Worm (Caenorhabditis elegans): ENCODE measurements around the gene Y56A3A.31.

Y56A3A.31 gene

DNA sequence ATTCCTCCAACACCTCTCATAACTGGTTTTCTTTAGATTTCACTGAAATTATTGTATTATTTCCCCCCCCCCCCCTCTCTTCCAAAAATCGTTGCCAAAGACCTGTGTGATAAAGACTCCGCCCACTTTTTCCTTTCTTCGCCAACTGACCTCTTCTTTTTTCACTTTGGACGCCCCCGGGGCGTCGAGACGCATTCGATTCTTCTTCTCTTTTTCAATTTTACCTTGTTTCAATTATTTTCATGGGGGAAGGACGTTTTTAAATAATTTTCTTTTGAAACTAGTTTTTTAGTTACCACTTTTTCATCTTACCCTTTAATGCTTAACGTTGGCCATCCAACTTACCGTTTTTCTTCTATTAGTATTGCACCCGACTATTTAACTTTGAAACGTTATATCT lies 43.7 kb downstream of the Y56A3A.31 start:
- TF ChIP-seq hmg-4 (GFP tag; optimal IDR thresholded peaks at IDR 0.05) (no peak), sea-1 (GFP tag; conservative IDR thresholded peaks at IDR 0.05) (no peak), ama-1 (optimal IDR thresholded peaks at IDR 0.05) (no peak), F13C5.2 (tag; optimal IDR thresholded peaks at IDR 0.05) (no peak), scrt-1 (GFP tag; IDR thresholded peaks at IDR 0.05) (no peak), tbx-37 (GFP tag; conservative IDR thresholded peaks at IDR 0.05) (no peak), hmbx-1 (tag; optimal IDR thresholded peaks at IDR 0.05) (no peak), flt-1 (GFP tag; IDR thresholded peaks at IDR 0.05) (no peak)

DNA sequence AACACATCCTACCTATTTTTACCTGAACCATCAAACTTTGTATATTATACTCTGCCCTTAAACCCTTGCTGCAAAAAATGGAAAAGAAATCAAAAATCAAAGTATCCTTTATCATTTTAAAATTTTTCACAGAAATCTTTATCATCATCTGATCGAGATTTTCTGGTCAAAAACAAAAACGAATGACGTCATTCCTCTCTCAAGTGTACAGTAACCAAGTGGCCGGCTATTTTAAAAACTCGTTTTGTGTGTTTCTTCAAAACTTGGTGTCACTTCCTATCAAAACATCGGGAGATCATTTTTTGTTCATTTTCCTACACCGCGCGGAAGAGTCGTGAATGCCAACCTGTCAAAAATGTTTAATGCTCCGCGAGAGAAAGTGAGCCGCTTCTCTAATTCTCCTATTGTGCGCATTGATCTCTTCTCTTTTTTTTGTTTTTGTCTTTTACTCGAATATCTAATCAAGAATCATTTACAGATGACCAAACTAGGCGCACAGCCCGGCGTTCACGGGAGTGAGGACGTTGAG lies 45.9 kb downstream of the Y56A3A.31 start, which contains the start of gene brp-1:
brp-1 (plus strand) TSS at position 479 of the 529 bp plus-strand sequence.
- TF ChIP-seq hmg-4 (GFP tag; optimal IDR thresholded peaks at IDR 0.05), result no peak

DNA sequence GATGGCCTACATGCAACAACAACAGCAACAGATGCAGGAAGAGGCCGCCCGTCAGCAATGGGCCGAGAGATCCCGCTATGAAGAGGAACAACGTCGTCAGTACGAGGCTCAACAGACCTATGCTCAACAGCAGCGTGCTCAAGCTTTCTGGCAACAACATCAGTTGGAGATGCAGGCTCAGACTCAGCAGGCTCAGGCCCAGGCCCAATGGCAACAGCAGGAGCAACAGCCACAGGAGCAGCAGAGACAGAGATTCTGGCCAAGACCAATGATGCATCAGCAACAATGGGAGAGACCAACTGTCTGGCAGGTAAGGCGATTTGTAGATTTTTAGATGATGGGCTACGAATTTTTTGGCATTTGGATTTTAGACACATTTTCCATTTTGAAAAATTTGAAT lies 48.0 kb downstream of the Y56A3A.31 start:
- TF ChIP-seq ceh-13 (GFP tag; optimal IDR thresholded peaks at IDR 0.05) (no peak), sea-1 (GFP tag; conservative IDR thresholded peaks at IDR 0.05) (no peak), hnd-1 (tag; optimal IDR thresholded peaks at IDR 0.05) (no peak), aly-1 (tag; optimal IDR thresholded peaks at IDR 0.05) (no peak)

DNA sequence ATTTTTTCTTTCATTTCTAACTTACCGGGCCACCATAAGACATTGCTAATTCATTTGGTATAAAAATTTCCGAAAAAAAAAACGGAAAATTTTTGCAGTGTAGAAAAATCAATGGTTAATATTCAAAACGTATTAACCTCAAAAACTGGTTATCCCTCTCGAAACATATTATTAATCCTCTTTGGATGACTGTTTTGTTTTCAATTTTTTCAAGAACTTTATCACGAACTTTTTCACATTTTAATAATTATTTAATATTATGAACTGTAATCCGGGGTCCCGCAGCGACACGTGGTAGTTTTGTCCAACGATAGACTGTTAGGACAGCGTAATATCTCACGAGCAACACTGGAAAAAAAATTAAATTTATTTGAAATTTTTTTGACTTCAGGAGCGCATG lies 54.5 kb downstream of the Y56A3A.31 start, which contains the start of gene Y79H2A.12:
Y79H2A.12 (minus strand) TSS at position 101 of the 400 bp plus-strand sequence.
- TF ChIP-seq scrt-1 (GFP tag; IDR thresholded peaks at IDR 0.05), result no peak
- no peak for TF ChIP-seq flt-1 (GFP tag; IDR thresholded peaks at IDR 0.05)
- TF ChIP-seq aly-1 (tag; optimal IDR thresholded peaks at IDR 0.05), result no peak
- TF ChIP-seq hnd-1 (tag; optimal IDR thresholded peaks at IDR 0.05), result no peak
- TF ChIP-seq hmbx-1 (tag; optimal IDR thresholded peaks at IDR 0.05), result no peak
- no peak for TF ChIP-seq ama-1 (optimal IDR thresholded peaks at IDR 0.05)
- TF ChIP-seq F13C5.2 (tag; optimal IDR thresholded peaks at IDR 0.05), result no peak
- no peak for TF ChIP-seq ceh-13 (GFP tag; optimal IDR thresholded peaks at IDR 0.05)
- no peak for TF ChIP-seq tbx-11 (GFP tag; IDR thresholded peaks at IDR 0.05)
- TF ChIP-seq tra-4 (tag; optimal IDR thresholded peaks at IDR 0.05), result no peak
- TF ChIP-seq hmg-4 (GFP tag; optimal IDR thresholded peaks at IDR 0.05), result no peak
- no peak for TF ChIP-seq B0310.2 (tag; optimal IDR thresholded peaks at IDR 0.05)

DNA sequence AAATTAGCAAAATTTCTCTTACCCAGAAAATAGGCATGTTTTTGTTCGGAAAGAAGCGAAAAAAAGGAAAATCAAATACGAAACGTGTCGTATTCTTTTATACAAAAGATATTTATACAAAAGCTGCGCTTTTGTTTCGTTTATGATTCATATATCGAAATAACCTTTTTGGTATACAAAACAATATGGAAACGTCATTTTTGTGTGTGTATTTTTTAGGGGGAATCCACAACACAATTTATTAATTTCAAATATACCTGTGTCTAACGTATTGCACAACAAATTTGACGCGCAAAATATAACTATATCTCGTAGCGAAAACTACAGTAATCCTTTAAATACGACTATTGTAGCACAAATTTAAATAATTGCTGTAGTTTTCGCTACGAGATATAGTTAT lies 56.4 kb downstream of the Y56A3A.31 start, which contains the start of gene Y79H2A.2:
Y79H2A.2 (minus strand) TSS at position 101 of the 400 bp plus-strand sequence.
- no peak for TF ChIP-seq tbx-37 (GFP tag; conservative IDR thresholded peaks at IDR 0.05)
- no peak for TF ChIP-seq scrt-1 (GFP tag; IDR thresholded peaks at IDR 0.05)
- no peak for TF ChIP-seq flt-1 (GFP tag; IDR thresholded peaks at IDR 0.05)
- TF ChIP-seq ets-7 (tag; optimal IDR thresholded peaks at IDR 0.05), result no peak
- no peak for TF ChIP-seq ama-1 (optimal IDR thresholded peaks at IDR 0.05)
- no peak for TF ChIP-seq hmbx-1 (tag; optimal IDR thresholded peaks at IDR 0.05)
- no peak for TF ChIP-seq hnd-1 (tag; optimal IDR thresholded peaks at IDR 0.05)

DNA sequence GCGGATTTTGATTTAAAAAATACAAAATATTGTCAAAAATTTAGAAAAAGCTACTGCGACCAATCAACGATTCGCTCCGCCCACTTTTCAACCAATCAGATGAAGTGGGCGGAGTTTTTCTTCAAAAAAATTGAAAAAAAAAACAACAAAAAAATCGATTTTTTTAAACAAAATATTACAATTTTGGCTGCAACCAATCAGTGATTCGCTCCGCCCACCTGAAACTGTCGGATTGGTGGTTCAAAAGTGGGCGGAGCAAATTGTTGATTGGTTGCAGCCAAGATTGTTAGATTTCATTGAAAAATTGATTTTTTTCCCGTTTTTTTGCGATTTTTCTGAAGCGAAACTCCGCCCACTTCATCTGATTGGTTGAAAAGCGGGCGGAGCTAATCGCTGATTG lies 59.0 kb downstream of the Y56A3A.31 start:
- TF ChIP-seq ceh-13 (GFP tag; optimal IDR thresholded peaks at IDR 0.05), result no peak

DNA sequence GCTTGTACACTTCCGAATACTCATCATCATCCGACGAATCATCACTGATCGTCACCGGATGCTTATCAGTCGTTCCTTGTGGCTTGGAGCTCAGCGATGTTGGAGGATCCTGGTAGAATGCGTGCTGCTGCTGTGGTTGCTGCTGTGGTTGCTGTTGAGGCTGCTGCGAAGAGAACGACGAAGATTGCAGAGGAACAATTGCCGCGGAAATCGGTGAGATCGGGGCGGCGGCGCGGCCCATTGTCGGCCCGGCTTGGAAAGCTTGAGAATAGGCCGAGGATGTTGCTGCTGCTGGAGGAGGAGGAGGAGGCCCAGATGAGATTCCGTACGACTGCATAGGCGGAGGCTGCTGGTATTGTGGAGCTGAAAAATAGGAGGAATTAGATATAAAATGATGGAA lies 60.0 kb downstream of the Y56A3A.31 start:
- TF ChIP-seq tbx-11 (GFP tag; IDR thresholded peaks at IDR 0.05) (no peak), tra-4 (tag; optimal IDR thresholded peaks at IDR 0.05) (no peak), hmbx-1 (tag; optimal IDR thresholded peaks at IDR 0.05) (no peak), ama-1 (optimal IDR thresholded peaks at IDR 0.05) (no peak), ceh-36 (tag; optimal IDR thresholded peaks at IDR 0.05) (no peak), hmg-4 (GFP tag; optimal IDR thresholded peaks at IDR 0.05) (no peak), flt-1 (GFP tag; IDR thresholded peaks at IDR 0.05) (no peak), B0310.2 (tag; optimal IDR thresholded peaks at IDR 0.05) (no peak), scrt-1 (GFP tag; IDR thresholded peaks at IDR 0.05) (no peak), aly-1 (tag; optimal IDR thresholded peaks at IDR 0.05) (no peak), pes-1 (GFP tag; IDR thresholded peaks at IDR 0.05) (no peak)

DNA sequence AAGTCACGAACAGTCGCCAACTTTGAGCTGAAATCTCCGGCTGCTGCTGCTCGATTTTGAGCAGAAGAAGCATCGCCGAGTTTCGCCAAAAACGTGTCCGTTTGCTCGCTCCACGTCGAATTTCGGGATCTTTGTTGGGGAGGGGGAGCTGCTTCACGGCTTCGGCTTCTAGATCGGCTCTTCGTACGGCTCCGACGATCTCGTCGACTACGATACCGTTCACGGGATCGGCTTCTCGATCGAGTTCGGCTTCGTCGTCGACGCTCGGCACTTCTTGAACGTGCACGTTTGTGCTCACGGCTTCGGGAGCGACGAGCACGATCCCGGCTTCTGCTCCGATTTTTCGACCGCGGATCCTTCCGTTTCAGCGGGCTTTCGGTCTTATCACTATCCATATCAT lies 62.9 kb downstream of the Y56A3A.31 start:
- TF ChIP-seq B0310.2 (tag; optimal IDR thresholded peaks at IDR 0.05), result no peak
- TF ChIP-seq ceh-13 (GFP tag; optimal IDR thresholded peaks at IDR 0.05), result no peak
- no peak for TF ChIP-seq ama-1 (optimal IDR thresholded peaks at IDR 0.05)
- no peak for TF ChIP-seq flt-1 (GFP tag; IDR thresholded peaks at IDR 0.05)
- TF ChIP-seq sea-1 (GFP tag; conservative IDR thresholded peaks at IDR 0.05), result no peak

All from whole organism, early embryonic.